Worm (Caenorhabditis elegans) whole organism, L4 larva: Measurements from ENCODE around the gene F26F4.2.

ENCODE experiments used
- F10B5.3 ChIP-seq: sonication (generic microtip); optimal IDR thresholded peaks from 2 replicates; lab custom pipeline; 2016; ENCODE audit warnings: mild to moderate bottlenecking, missing genetic modification characterization, missing compliant biosample characterization
- ceh-20 ChIP-seq: fragments of 200-800 bp; sonication (Bioruptor generic); IDR thresholded peaks from 2 replicates; pipeline ENCODE4 v1.3.6; 2022; ENCODE audit warnings: missing genetic modification reagents, missing genetic modification characterization, missing compliant biosample characterization
- nhr-77 ChIP-seq: fragments of 150-350 bp; optimal IDR thresholded peaks from 2 replicates; lab custom pipeline; 2014; ENCODE audit warnings: missing biosample characterization, missing genetic modification characterization
- pha-4 ChIP-seq, 2 experiments: fragments of 150-350 bp in 1 of 2; fragments of 200-800 bp in 1 of 2; sonication (Bioruptor generic) in 1 of 2; IDR thresholded peaks in 1 of 2; optimal IDR thresholded peaks in 1 of 2; 2 replicates each; pipeline versions ENCODE4 v1.3.6 to Lab custom; 2014 to 2022; ENCODE audit warnings: missing genetic modification characterization in 2 of 2, missing genetic modification reagents in 2 of 2, missing biosample characterization in 1 of 2, missing compliant biosample characterization in 1 of 2

ce11 chrIII:4960204-4960603 lies 49.1 kb downstream of the F26F4.2 start, which contains the start of gene C27F2.4:
- TF ChIP-seq nhr-77 (tag; lab: Kevin White, UChicago) = no peak
- no peak for TF ChIP-seq F10B5.3
- no peak for TF ChIP-seq pha-4 (GFP tag; IDR thresholded peaks at IDR 0.05; lab: Robert Waterston, UW)
- TF ChIP-seq pha-4 (tag; optimal IDR thresholded peaks at IDR 0.05; lab: Kevin White, UChicago) = no peak
- TF ChIP-seq ceh-20 (GFP tag; lab: Robert Waterston, UW) = no peak
